Worm (Caenorhabditis elegans) whole organism, young adult: ENCODE measurements around the gene T10H4.13.
"Not testable (repeated sequence)": the region's sequence is repeated elsewhere in the genome, so short reads cannot be mapped to it uniquely, and the experiment has no call there.

Source experiments
- B0336.3 ChIP-seq: fragments of 200-800 bp; sonication (Bioruptor generic); IDR thresholded peaks from 2 replicates; pipeline ENCODE4 v1.3.6; 2022; ENCODE audit warnings: missing genetic modification characterization, missing compliant biosample characterization
- D2030.7 ChIP-seq: fragments of 200-800 bp; sonication (Bioruptor generic); IDR thresholded peaks from 2 replicates; pipeline ENCODE4 v1.3.6; 2022; ENCODE audit warnings: missing genetic modification reagents, missing genetic modification characterization, missing compliant biosample characterization
- F33H1.4 ChIP-seq: fragments of 200-800 bp; sonication (Bioruptor generic); IDR thresholded peaks from 2 replicates; pipeline ENCODE4 v1.3.6; 2022; ENCODE audit warnings: missing genetic modification reagents, missing genetic modification characterization, missing compliant biosample characterization
- F49E8.2 ChIP-seq: sonication (generic microtip); optimal IDR thresholded peaks from 3 replicates; lab custom pipeline; 2017; ENCODE audit warnings: missing genetic modification characterization, mild to moderate bottlenecking, missing compliant biosample characterization, antibody characterized with exemption, moderate library complexity; ENCODE audit not compliant: insufficient read depth
- K11D2.4 ChIP-seq: fragments of 200-800 bp; sonication (Bioruptor generic); IDR thresholded peaks from 2 replicates; pipeline ENCODE4 v1.3.6; 2022; ENCODE audit warnings: missing genetic modification reagents, missing genetic modification characterization, missing compliant biosample characterization
- Y56A3A.18 ChIP-seq: fragments of 200-800 bp; sonication (Bioruptor generic); IDR thresholded peaks from 2 replicates; pipeline ENCODE4 v1.3.6; 2022; ENCODE audit warnings: missing genetic modification reagents, missing genetic modification characterization, missing compliant biosample characterization
- Y95B8A.8 ChIP-seq: fragments of 200-800 bp; sonication (Bioruptor generic); IDR thresholded peaks from 2 replicates; pipeline ENCODE4 v1.3.6; 2022; ENCODE audit warnings: missing genetic modification reagents, missing genetic modification characterization, missing compliant biosample characterization
- aptf-3 ChIP-seq: fragments of 200-800 bp; sonication (Bioruptor generic); IDR thresholded peaks from 2 replicates; pipeline ENCODE4 v1.3.6; 2022; ENCODE audit warnings: missing genetic modification characterization, missing compliant biosample characterization
- attf-3 ChIP-seq: fragments of 200-800 bp; sonication (Bioruptor generic); conservative IDR thresholded peaks from 2 replicates; pipeline ENCODE4 v1.3.6; 2022; ENCODE audit warnings: missing genetic modification reagents, missing genetic modification characterization, missing compliant biosample characterization
- attf-5 ChIP-seq: fragments of 200-800 bp; sonication (Bioruptor generic); optimal IDR thresholded peaks from 2 replicates; lab custom pipeline; 2018; ENCODE audit warnings: mild to moderate bottlenecking, missing genetic modification characterization, missing compliant biosample characterization
- attf-6 ChIP-seq: fragments of 200-800 bp; sonication (Bioruptor generic); IDR thresholded peaks from 2 replicates; pipeline ENCODE4 v1.3.6; 2022; ENCODE audit warnings: missing genetic modification reagents, missing genetic modification characterization, missing compliant biosample characterization
- bed-1 ChIP-seq: fragments of 200-800 bp; sonication (Bioruptor generic); IDR thresholded peaks from 2 replicates; pipeline ENCODE4 v1.3.6; 2022; ENCODE audit warnings: missing genetic modification reagents, missing genetic modification characterization, missing compliant biosample characterization
- bed-2 ChIP-seq: fragments of 200-800 bp; sonication (Bioruptor generic); IDR thresholded peaks from 2 replicates; pipeline ENCODE4 v1.3.6; 2022; ENCODE audit warnings: missing genetic modification reagents, missing genetic modification characterization, missing compliant biosample characterization
- ceh-27 ChIP-seq: fragments of 200-800 bp; sonication (Bioruptor generic); optimal IDR thresholded peaks from 2 replicates; lab custom pipeline; 2018; ENCODE audit warnings: mild to moderate bottlenecking, missing genetic modification characterization, moderate library complexity, missing compliant biosample characterization
- ceh-40 ChIP-seq: fragments of 200-800 bp; sonication (Bioruptor generic); IDR thresholded peaks from 2 replicates; pipeline ENCODE4 v1.3.6; 2022; ENCODE audit warnings: missing genetic modification characterization, missing compliant biosample characterization
- ceh-58 ChIP-seq: fragments of 200-800 bp; sonication (Bioruptor generic); IDR thresholded peaks from 2 replicates; pipeline ENCODE4 v1.3.6; 2022; ENCODE audit warnings: missing genetic modification characterization, missing compliant biosample characterization
- dox-1 ChIP-seq: fragments of 200-800 bp; sonication (Bioruptor generic); IDR thresholded peaks from 2 replicates; pipeline ENCODE4 v1.3.6; 2022; ENCODE audit warnings: missing genetic modification reagents, missing genetic modification characterization, missing compliant biosample characterization
- dpl-1 ChIP-seq: fragments of 150-350 bp; optimal IDR thresholded peaks from 2 replicates; lab custom pipeline; 2014; ENCODE audit warnings: missing biosample characterization, missing genetic modification reagents, missing genetic modification characterization
- egl-44 ChIP-seq: fragments of 200-800 bp; sonication (Bioruptor generic); IDR thresholded peaks from 2 replicates; pipeline ENCODE4 v1.3.6; 2022; ENCODE audit warnings: missing genetic modification reagents, missing genetic modification characterization, missing compliant biosample characterization
- him-1 ChIP-seq: sonication (generic microtip); optimal IDR thresholded peaks from 2 replicates; lab custom pipeline; 2016; ENCODE audit warnings: missing genotype, missing genetic modification reagents, missing genetic modification characterization, missing compliant biosample characterization
- hlh-12 ChIP-seq: sonication (generic microtip); optimal IDR thresholded peaks from 2 replicates; lab custom pipeline; 2016; ENCODE audit warnings: missing genetic modification characterization, missing compliant biosample characterization
- hmg-1.2 ChIP-seq: fragments of 200-800 bp; sonication (Bioruptor generic); IDR thresholded peaks from 2 replicates; pipeline ENCODE4 v1.3.6; 2022; ENCODE audit warnings: missing genetic modification reagents, missing genetic modification characterization, missing compliant biosample characterization
- hrde-1 ChIP-seq: sonication (generic microtip); optimal IDR thresholded peaks from 2 replicates; lab custom pipeline; 2016; ENCODE audit warnings: missing genetic modification characterization, mild to moderate bottlenecking, missing compliant biosample characterization, moderate library complexity, missing genotype, missing genetic modification reagents, borderline replicate concordance
- lag-1 ChIP-seq: fragments of 200-800 bp; sonication (Bioruptor generic); IDR thresholded peaks from 2 replicates; pipeline ENCODE4 v1.3.6; 2022; ENCODE audit warnings: missing genetic modification reagents, missing genetic modification characterization, missing compliant biosample characterization
- lin-35 ChIP-seq, 3 experiments: fragments of 150-350 bp in 2 of 3; sonication (generic microtip) in 1 of 3; optimal IDR thresholded peaks; 2 replicates each; lab custom pipeline; 2014 to 2018; ENCODE audit warnings: missing biosample characterization in 3 of 3, missing genetic modification characterization in 3 of 3, missing genetic modification reagents in 3 of 3
- lin-40 ChIP-seq: sonication (generic microtip); optimal IDR thresholded peaks from 2 replicates; lab custom pipeline; 2016; ENCODE audit warnings: missing genetic modification characterization, mild to moderate bottlenecking, missing compliant biosample characterization, missing genotype, missing genetic modification reagents
- lir-1 ChIP-seq: fragments of 200-800 bp; sonication (Bioruptor generic); conservative IDR thresholded peaks from 2 replicates; pipeline ENCODE4 v1.3.6; 2022; ENCODE audit warnings: missing genetic modification reagents, missing genetic modification characterization, missing compliant biosample characterization
- lsl-1 ChIP-seq: fragments of 200-800 bp; sonication (Bioruptor generic); optimal IDR thresholded peaks from 2 replicates; lab custom pipeline; 2018; ENCODE audit warnings: mild to moderate bottlenecking, missing genetic modification characterization, moderate library complexity, missing compliant biosample characterization
- madf-6 ChIP-seq: fragments of 200-800 bp; sonication (Bioruptor generic); IDR thresholded peaks from 2 replicates; pipeline ENCODE4 v1.3.6; 2022; ENCODE audit warnings: missing genetic modification reagents, missing genetic modification characterization, missing compliant biosample characterization
- nhr-80 ChIP-seq: sonication (generic microtip); optimal IDR thresholded peaks from 2 replicates; lab custom pipeline; 2016; ENCODE audit warnings: missing genetic modification characterization, missing compliant biosample characterization
- pbrm-1 ChIP-seq: fragments of 200-800 bp; sonication (Bioruptor generic); IDR thresholded peaks from 2 replicates; pipeline ENCODE4 v1.3.6; 2022; ENCODE audit warnings: missing genetic modification reagents, missing genetic modification characterization, missing compliant biosample characterization
- snpc-3.4 ChIP-seq: sonication (generic microtip); optimal IDR thresholded peaks from 2 replicates; lab custom pipeline; 2017; ENCODE audit warnings: missing genetic modification characterization, mild to moderate bottlenecking, missing compliant biosample characterization, antibody characterized with exemption, moderate library complexity, missing genotype, missing genetic modification reagents
- tbx-9 ChIP-seq: sonication (generic microtip); optimal IDR thresholded peaks from 2 replicates; lab custom pipeline; 2016; ENCODE audit warnings: borderline replicate concordance, missing genetic modification characterization, inconsistent platforms, missing compliant biosample characterization
- zfh-2 ChIP-seq: fragments of 200-800 bp; sonication (Bioruptor generic); conservative IDR thresholded peaks from 2 replicates; pipeline ENCODE4 v1.3.6; 2022; ENCODE audit warnings: missing genetic modification reagents, missing genetic modification characterization, missing compliant biosample characterization
- zim-3 ChIP-seq: sonication (generic microtip); optimal IDR thresholded peaks from 2 replicates; lab custom pipeline; 2017; ENCODE audit warnings: mild to moderate bottlenecking, missing genetic modification characterization, moderate library complexity, missing compliant biosample characterization
- ztf-3 ChIP-seq: fragments of 200-800 bp; sonication (Bioruptor generic); optimal IDR thresholded peaks from 2 replicates; lab custom pipeline; 2018; ENCODE audit warnings: mild to moderate bottlenecking, missing genetic modification characterization, missing compliant biosample characterization
- ztf-6 ChIP-seq: fragments of 200-800 bp; sonication (Bioruptor generic); IDR thresholded peaks from 2 replicates; pipeline ENCODE4 v1.3.6; 2022; ENCODE audit warnings: missing genetic modification reagents, missing genetic modification characterization, missing compliant biosample characterization

Gene T10H4.13

DNA sequence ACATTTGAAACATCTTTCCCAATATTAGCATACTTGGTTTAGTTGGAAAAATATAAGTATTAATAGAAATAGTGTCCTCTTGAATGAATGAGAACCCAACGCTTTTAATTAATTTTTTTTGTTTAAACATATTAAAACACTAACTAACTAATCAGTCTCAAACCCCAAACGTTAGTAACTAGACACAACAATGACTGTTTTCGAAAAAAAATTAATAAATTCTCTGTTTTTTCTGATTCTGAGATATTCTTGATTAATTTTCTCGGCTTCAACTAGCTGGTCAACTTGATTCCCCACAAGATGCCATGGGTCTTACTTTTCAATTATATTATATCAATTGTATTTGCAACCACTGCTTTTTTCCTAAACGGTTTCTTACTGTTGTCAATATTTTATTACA lies 15.2 kb downstream of the T10H4.13 start, which contains the start of gene srbc-76:
Gene srbc-76, plus strand, starts transcription at position 301 of the 400 bp plus-strand sequence.
- TF ChIP-seq ceh-27 (GFP tag; lab: Kevin White, UChicago): no peak
- TF ChIP-seq hrde-1 (tag; lab: Kevin White, UChicago): no peak
- no peak for TF ChIP-seq bed-2 (GFP tag; lab: Robert Waterston, UW)
- no peak for TF ChIP-seq attf-3
- no peak for TF ChIP-seq K11D2.4 (GFP tag; lab: Robert Waterston, UW)
- TF ChIP-seq dox-1 (GFP tag; lab: Robert Waterston, UW): no peak
- no peak for TF ChIP-seq attf-6 (GFP tag; lab: Robert Waterston, UW)
- no peak for TF ChIP-seq zim-3 (tag; lab: Kevin White, UChicago)
- no peak for TF ChIP-seq him-1 (tag; lab: Kevin White, UChicago)
- no peak for TF ChIP-seq Y56A3A.18 (GFP tag; lab: Robert Waterston, UW)
- TF ChIP-seq hlh-12 (tag; lab: Kevin White, UChicago): no peak

DNA sequence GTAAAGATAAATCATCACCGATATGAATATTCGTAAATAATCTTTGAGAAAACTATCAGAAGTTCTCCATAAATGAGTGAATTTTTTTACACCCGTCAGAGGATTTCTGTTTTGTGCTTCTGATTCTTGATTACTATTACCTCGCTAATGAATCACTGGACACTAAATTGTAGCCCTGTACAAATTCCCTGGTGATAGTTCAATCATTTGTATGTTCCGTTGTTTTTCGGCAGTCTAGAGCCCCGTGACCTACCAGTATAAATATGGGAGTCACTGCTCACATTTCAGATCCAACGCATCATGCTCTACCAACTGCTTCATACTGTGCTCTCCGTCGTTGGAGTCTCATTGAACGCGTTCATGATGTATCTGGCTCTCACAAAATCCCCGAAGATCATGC lies 17.0 kb downstream of the T10H4.13 start, which contains the start of gene srd-28:
Gene srd-28, plus strand, starts transcription at position 301 of the 400 bp plus-strand sequence.
- TF ChIP-seq F49E8.2 (tag; lab: Kevin White, UChicago); D2030.7 (GFP tag; lab: Robert Waterston, UW); attf-5 (GFP tag; lab: Kevin White, UChicago): not testable (repeated sequence)

DNA sequence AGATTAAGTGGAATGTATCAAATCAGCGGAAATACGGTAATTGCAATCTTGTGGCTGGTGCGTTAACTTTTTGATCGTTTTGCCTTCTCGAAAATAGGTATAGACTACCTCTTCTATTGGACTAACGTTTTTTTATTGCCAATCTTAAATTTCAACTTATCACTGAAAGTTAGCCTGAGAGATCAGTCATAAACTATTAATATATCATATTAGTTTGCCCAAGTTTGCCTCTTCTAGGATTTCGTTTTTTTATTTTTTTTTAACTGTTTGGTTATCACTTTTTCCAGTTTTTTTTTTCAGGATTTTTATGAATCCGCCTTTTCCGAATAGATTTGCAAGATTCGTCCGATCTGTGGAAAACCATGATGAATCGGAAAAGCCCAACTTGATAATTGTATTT lies 22.8 kb downstream of the T10H4.13 start, which contains the start of gene kin-30:
Gene kin-30, plus strand, starts transcription at position 301 of the 400 bp plus-strand sequence.
- TF ChIP-seq ceh-58 (GFP tag; lab: Robert Waterston, UW): no peak
- no peak for TF ChIP-seq ztf-3 (GFP tag; lab: Kevin White, UChicago)
- no peak for TF ChIP-seq B0336.3 (GFP tag; lab: Robert Waterston, UW)
- TF ChIP-seq lsl-1: no peak
- no peak for TF ChIP-seq pbrm-1 (GFP tag; lab: Robert Waterston, UW)
- no peak for TF ChIP-seq lin-35 (GFP tag; optimal IDR thresholded peaks at IDR 0.05; lab: Kevin White, UChicago)
- no peak for TF ChIP-seq aptf-3
- TF ChIP-seq snpc-3.4: no peak
- TF ChIP-seq egl-44 (GFP tag; lab: Robert Waterston, UW): no peak
- TF ChIP-seq lin-40 (tag; lab: Kevin White, UChicago): no peak
- TF ChIP-seq ztf-6: no peak
- TF ChIP-seq lag-1 (GFP tag; lab: Robert Waterston, UW): no peak
- no peak for TF ChIP-seq hmg-1.2 (GFP tag; lab: Robert Waterston, UW)
- no peak for TF ChIP-seq nhr-80 (tag; lab: Kevin White, UChicago)
- no peak for TF ChIP-seq dpl-1 (GFP tag; lab: Kevin White, UChicago)

DNA sequence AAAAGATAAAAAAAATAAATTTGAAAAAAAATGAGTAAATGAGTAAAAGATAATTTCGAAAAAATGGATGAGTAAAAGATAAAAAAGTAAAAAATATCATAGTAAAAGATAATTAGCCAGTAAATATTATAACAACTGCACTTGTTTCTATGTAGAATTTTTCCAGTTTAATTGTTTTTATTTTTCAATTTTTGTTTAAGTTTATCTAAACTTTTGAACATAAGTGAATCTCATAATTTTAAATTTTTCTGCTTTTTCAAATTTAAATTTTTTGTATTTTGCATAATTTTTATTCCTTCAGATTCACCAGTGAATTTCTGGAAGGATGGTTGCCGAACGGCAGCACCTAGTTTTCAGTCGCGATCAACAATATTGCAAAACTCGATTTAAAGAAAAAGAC lies 26.0 kb downstream of the T10H4.13 start, which contains the start of gene chil-12:
Gene chil-12, plus strand, starts transcription at position 301 of the 400 bp plus-strand sequence.
- TF ChIP-seq nhr-80 (tag; lab: Kevin White, UChicago) (no peak), tbx-9 (tag; lab: Kevin White, UChicago) (no peak), ceh-40 (GFP tag; lab: Robert Waterston, UW) (no peak), Y95B8A.8 (GFP tag; lab: Robert Waterston, UW) (no peak), bed-1 (GFP tag; lab: Robert Waterston, UW) (no peak), F33H1.4 (GFP tag; lab: Robert Waterston, UW) (no peak), lir-1 (GFP tag; lab: Robert Waterston, UW) (no peak), madf-6 (GFP tag; lab: Robert Waterston, UW) (no peak), zfh-2 (GFP tag; lab: Robert Waterston, UW) (no peak)
- TF ChIP-seq, all 124 proteins: peak for 0
